Worm (Caenorhabditis elegans) whole organism, late embryonic: ENCODE results near the gene srg-17.

Source experiments
- C08G9.2 ChIP-seq: sonication (generic microtip); optimal IDR thresholded peaks from 2 replicates; lab custom pipeline; 2016; ENCODE audit warnings: mild to moderate bottlenecking, missing genetic modification characterization, moderate library complexity, missing compliant biosample characterization
- C38D4.7 ChIP-seq: fragments of 200-800 bp; sonication (Bioruptor generic); optimal IDR thresholded peaks from 2 replicates; lab custom pipeline; 2018; ENCODE audit warnings: mild to moderate bottlenecking, missing genetic modification characterization, moderate library complexity, missing compliant biosample characterization
- K02D7.2 ChIP-seq: sonication (generic microtip); optimal IDR thresholded peaks from 2 replicates; lab custom pipeline; 2017; ENCODE audit warnings: mild to moderate bottlenecking, missing genetic modification characterization, missing compliant biosample characterization
- K09A11.1 ChIP-seq: sonication (generic microtip); optimal IDR thresholded peaks from 2 replicates; lab custom pipeline; 2017; ENCODE audit warnings: antibody characterized with exemption, mild to moderate bottlenecking, missing genetic modification characterization, missing compliant biosample characterization; ENCODE audit not compliant: insufficient read depth
- T23F11.4 ChIP-seq: fragments of 200-800 bp; sonication (Bioruptor generic); optimal IDR thresholded peaks from 2 replicates; lab custom pipeline; 2018; ENCODE audit warnings: mild to moderate bottlenecking, missing genetic modification characterization, missing compliant biosample characterization
- Y22D7AL.16 ChIP-seq: sonication (generic microtip); optimal IDR thresholded peaks from 2 replicates; lab custom pipeline; 2016; ENCODE audit warnings: missing genetic modification characterization, missing compliant biosample characterization
- ahr-1 ChIP-seq: sonication (generic microtip); optimal IDR thresholded peaks from 2 replicates; lab custom pipeline; 2016; ENCODE audit warnings: missing genetic modification characterization, missing compliant biosample characterization
- ceh-14 ChIP-seq: sonication (generic microtip); optimal IDR thresholded peaks from 2 replicates; lab custom pipeline; 2016; ENCODE audit warnings: missing genotype, missing genetic modification characterization, missing compliant biosample characterization
- ceh-18 ChIP-seq: sonication (generic microtip); optimal IDR thresholded peaks from 2 replicates; lab custom pipeline; 2016; ENCODE audit warnings: missing genetic modification characterization, missing compliant biosample characterization
- ceh-19 ChIP-seq: fragments of 200-800 bp; sonication (Bioruptor generic); optimal IDR thresholded peaks from 2 replicates; lab custom pipeline; 2018; ENCODE audit warnings: mild to moderate bottlenecking, missing genetic modification characterization, missing compliant biosample characterization
- ceh-2 ChIP-seq: sonication (generic microtip); optimal IDR thresholded peaks from 2 replicates; lab custom pipeline; 2016; ENCODE audit warnings: missing genotype, missing genetic modification characterization, missing compliant biosample characterization
- ceh-22 ChIP-seq: sonication (generic microtip); optimal IDR thresholded peaks from 2 replicates; lab custom pipeline; 2017; ENCODE audit warnings: missing biosample characterization, missing genetic modification characterization
- ceh-24 ChIP-seq: sonication (generic microtip); optimal IDR thresholded peaks from 2 replicates; lab custom pipeline; 2016; ENCODE audit warnings: mild to moderate bottlenecking, missing genetic modification characterization, missing compliant biosample characterization
- ceh-30 ChIP-seq: fragments of 150-350 bp; optimal IDR thresholded peaks from 2 replicates; lab custom pipeline; 2014; ENCODE audit warnings: missing biosample characterization, missing genetic modification characterization
- ceh-34 ChIP-seq: sonication (generic microtip); optimal IDR thresholded peaks from 2 replicates; lab custom pipeline; 2016; ENCODE audit warnings: mild to moderate bottlenecking, missing genetic modification characterization, missing compliant biosample characterization
- ceh-45 ChIP-seq: fragments of 200-800 bp; sonication (Bioruptor generic); IDR thresholded peaks from 2 replicates; pipeline ENCODE4 v1.3.6; 2022; ENCODE audit warnings: missing genetic modification reagents, missing genetic modification characterization, missing compliant biosample characterization
- ceh-48 ChIP-seq: sonication (generic microtip); optimal IDR thresholded peaks from 2 replicates; lab custom pipeline; 2016; ENCODE audit warnings: missing genetic modification characterization, inconsistent platforms, missing compliant biosample characterization
- ceh-6 ChIP-seq: fragments of 200-800 bp; sonication (Bioruptor generic); optimal IDR thresholded peaks from 2 replicates; lab custom pipeline; 2018; ENCODE audit warnings: mild to moderate bottlenecking, missing genetic modification characterization, missing compliant biosample characterization
- ceh-9 ChIP-seq: sonication (generic microtip); optimal IDR thresholded peaks from 2 replicates; lab custom pipeline; 2016; ENCODE audit warnings: mild to moderate bottlenecking, missing genetic modification characterization, inconsistent platforms, missing compliant biosample characterization
- che-1 ChIP-seq: sonication (generic microtip); optimal IDR thresholded peaks from 2 replicates; lab custom pipeline; 2016; ENCODE audit warnings: mild to moderate bottlenecking, missing genetic modification characterization, missing compliant biosample characterization
- fkh-10 ChIP-seq: fragments of 150-350 bp; optimal IDR thresholded peaks from 2 replicates; lab custom pipeline; 2014; ENCODE audit warnings: missing biosample characterization, missing genetic modification reagents, missing genetic modification characterization
- fkh-6 ChIP-seq: sonication (generic microtip); optimal IDR thresholded peaks from 2 replicates; lab custom pipeline; 2016; ENCODE audit warnings: missing genetic modification characterization, missing compliant biosample characterization
- gmeb-2 ChIP-seq: sonication (generic microtip); optimal IDR thresholded peaks from 2 replicates; lab custom pipeline; 2016; ENCODE audit warnings: missing genetic modification characterization, inconsistent platforms, missing compliant biosample characterization
- hlh-13 ChIP-seq: fragments of 200-800 bp; sonication (Bioruptor generic); optimal IDR thresholded peaks from 2 replicates; lab custom pipeline; 2018; ENCODE audit warnings: mild to moderate bottlenecking, missing genetic modification characterization, missing compliant biosample characterization
- hlh-15 ChIP-seq: sonication (generic microtip); optimal IDR thresholded peaks from 2 replicates; lab custom pipeline; 2016; ENCODE audit warnings: missing genetic modification characterization, missing compliant biosample characterization
- hlh-6 ChIP-seq: sonication (generic microtip); optimal IDR thresholded peaks from 2 replicates; lab custom pipeline; 2016; ENCODE audit warnings: missing genotype, missing genetic modification characterization, missing compliant biosample characterization
- hlh-8 ChIP-seq: sonication (generic microtip); optimal IDR thresholded peaks from 2 replicates; lab custom pipeline; 2016; ENCODE audit warnings: missing genotype, missing genetic modification characterization, missing compliant biosample characterization
- lim-6 ChIP-seq: sonication (generic microtip); optimal IDR thresholded peaks from 2 replicates; lab custom pipeline; 2016; ENCODE audit warnings: missing genetic modification characterization, missing compliant biosample characterization
- lin-11 ChIP-seq: fragments of 200-800 bp; sonication (Bioruptor generic); optimal IDR thresholded peaks from 2 replicates; lab custom pipeline; 2018; ENCODE audit warnings: mild to moderate bottlenecking, missing genetic modification characterization, missing compliant biosample characterization
- madf-2 ChIP-seq: sonication (generic microtip); optimal IDR thresholded peaks from 2 replicates; lab custom pipeline; 2017; ENCODE audit warnings: missing genetic modification characterization, missing compliant biosample characterization
- mec-3 ChIP-seq: sonication (generic microtip); optimal IDR thresholded peaks from 2 replicates; lab custom pipeline; 2016; ENCODE audit warnings: borderline replicate concordance, missing genetic modification characterization, missing compliant biosample characterization
- nfya-1 ChIP-seq: sonication (generic microtip); optimal IDR thresholded peaks from 2 replicates; lab custom pipeline; 2017; ENCODE audit warnings: missing genetic modification characterization, mild to moderate bottlenecking, missing compliant biosample characterization, antibody characterized with exemption, moderate library complexity
- nhr-11 ChIP-seq: fragments of 150-350 bp; optimal IDR thresholded peaks from 2 replicates; lab custom pipeline; 2014; ENCODE audit warnings: missing biosample characterization, missing genetic modification characterization
- nhr-232 ChIP-seq: sonication (generic microtip); optimal IDR thresholded peaks from 2 replicates; lab custom pipeline; 2016; ENCODE audit warnings: missing genetic modification characterization, missing compliant biosample characterization
- npax-4 ChIP-seq: sonication (generic microtip); optimal IDR thresholded peaks from 2 replicates; lab custom pipeline; 2016; ENCODE audit warnings: missing genetic modification characterization, missing compliant biosample characterization
- pag-3 ChIP-seq: sonication (generic microtip); optimal IDR thresholded peaks from 2 replicates; lab custom pipeline; 2016; ENCODE audit warnings: missing compliant biosample characterization, missing genetic modification characterization, borderline replicate concordance
- pha-4 ChIP-seq: fragments of 150-350 bp; optimal IDR thresholded peaks from 2 replicates; lab custom pipeline; 2018; ENCODE audit warnings: missing biosample characterization, missing genetic modification reagents, missing genetic modification characterization
- rnt-1 ChIP-seq: sonication (generic microtip); optimal IDR thresholded peaks from 2 replicates; lab custom pipeline; 2016; ENCODE audit warnings: missing genetic modification characterization, missing compliant biosample characterization
- sox-2 ChIP-seq: fragments of 200-800 bp; sonication (Bioruptor generic); IDR thresholded peaks from 2 replicates; pipeline ENCODE4 v1.3.6; 2022; ENCODE audit warnings: missing genetic modification reagents, missing genetic modification characterization, missing compliant biosample characterization
- sox-4 ChIP-seq: sonication (generic microtip); optimal IDR thresholded peaks from 2 replicates; lab custom pipeline; 2017; ENCODE audit warnings: mild to moderate bottlenecking, missing genetic modification characterization, inconsistent platforms, missing compliant biosample characterization
- syd-9 ChIP-seq: sonication (generic microtip); optimal IDR thresholded peaks from 2 replicates; lab custom pipeline; 2016; ENCODE audit warnings: mild to moderate bottlenecking, missing genetic modification characterization, moderate library complexity, missing compliant biosample characterization
- tbx-2 ChIP-seq: sonication (generic microtip); optimal IDR thresholded peaks from 2 replicates; lab custom pipeline; 2016; ENCODE audit warnings: missing genetic modification characterization, missing compliant biosample characterization
- ttx-3 ChIP-seq: sonication (generic microtip); optimal IDR thresholded peaks from 2 replicates; lab custom pipeline; 2016; ENCODE audit warnings: missing genetic modification reagents, missing genetic modification characterization, missing compliant biosample characterization
- unc-3 ChIP-seq, 2 experiments: fragments of 200-800 bp in 1 of 2; sonication (Bioruptor generic) in 1 of 2; sonication (generic microtip) in 1 of 2; conservative IDR thresholded peaks in 1 of 2; optimal IDR thresholded peaks in 1 of 2; 2 replicates each; pipeline versions ENCODE4 v1.3.6 to Lab custom; 2016 to 2022; ENCODE audit warnings: missing compliant biosample characterization in 2 of 2, missing genetic modification characterization in 2 of 2, missing genetic modification reagents in 1 of 2
- unc-55 ChIP-seq: sonication (generic microtip); optimal IDR thresholded peaks from 2 replicates; lab custom pipeline; 2017; ENCODE audit warnings: missing biosample characterization, missing genetic modification reagents, missing genetic modification characterization
- unc-86 ChIP-seq: sonication (generic microtip); optimal IDR thresholded peaks from 2 replicates; lab custom pipeline; 2016; ENCODE audit warnings: missing genetic modification characterization, missing compliant biosample characterization
- ztf-16 ChIP-seq: sonication (generic microtip); optimal IDR thresholded peaks from 2 replicates; lab custom pipeline; 2017; ENCODE audit warnings: missing genetic modification characterization, missing compliant biosample characterization

Gene srg-17

ce11 chrII:12494556-12495131 is 21.1 kb downstream of the srg-17 start, which contains the start of gene col-85 (continued):
- TF ChIP-seq nfya-1: peak; percentile 84
- no peak for TF ChIP-seq pha-4 (tag; lab: Kevin White, UChicago)
- TF ChIP-seq rnt-1 (tag; lab: Kevin White, UChicago): peak; percentile 89
- TF ChIP-seq ahr-1 (tag; lab: Kevin White, UChicago): peak; percentile 86
- peak; percentile 84 for TF ChIP-seq lim-6
- peak; percentile 96 for TF ChIP-seq ceh-45 (GFP tag; lab: Robert Waterston, UW)
- peak; percentile 92 for TF ChIP-seq sox-2 (GFP tag; lab: Robert Waterston, UW)
- peak; percentile 87 for TF ChIP-seq lin-11
- peak; percentile 96 for TF ChIP-seq ceh-14 (tag; lab: Kevin White, UChicago)
- peak; percentile 90 for TF ChIP-seq ceh-24
- peak; percentile 92 for TF ChIP-seq tbx-2 (tag; lab: Kevin White, UChicago)
- TF ChIP-seq sox-4 (tag; lab: Kevin White, UChicago): peak; percentile 97
- TF ChIP-seq fkh-6 (tag; lab: Kevin White, UChicago): peak; percentile 95
- peak; percentile 89 for TF ChIP-seq pag-3
- TF ChIP-seq che-1 (tag; lab: Kevin White, UChicago): peak; percentile 93
- TF ChIP-seq ceh-48 (tag; lab: Kevin White, UChicago): peak; percentile 86
- peak; percentile 3 for TF ChIP-seq ceh-30 (tag; lab: Kevin White, UChicago)
- TF ChIP-seq ceh-19 (GFP tag; lab: Kevin White, UChicago): peak; percentile 94
- TF ChIP-seq ceh-6: peak; percentile 91
- TF ChIP-seq ztf-16: peak; percentile 95
- TF ChIP-seq nhr-232 (tag; lab: Kevin White, UChicago): peak; percentile 85
- peak; percentile 92 for TF ChIP-seq ceh-34 (tag; lab: Kevin White, UChicago)
- peak; percentile 97 for TF ChIP-seq T23F11.4 (GFP tag; lab: Kevin White, UChicago)
- TF ChIP-seq hlh-15: peak; percentile 91
- peak; percentile 87 for TF ChIP-seq C08G9.2 (tag; lab: Kevin White, UChicago)
- peak; percentile 52 for TF ChIP-seq fkh-10 (GFP tag; lab: Kevin White, UChicago)
- TF ChIP-seq hlh-6 (tag; lab: Kevin White, UChicago): peak; percentile 95
- TF ChIP-seq ceh-2: peak; percentile 88
- no peak for TF ChIP-seq nhr-11
- peak; percentile 90 for TF ChIP-seq hlh-8 (tag; lab: Kevin White, UChicago)
- TF ChIP-seq C38D4.7 (GFP tag; lab: Kevin White, UChicago): peak; percentile 90
- TF ChIP-seq unc-86: peak; percentile 84
- TF ChIP-seq syd-9 (tag; lab: Kevin White, UChicago): peak; percentile 93
- peak; percentile 75 for TF ChIP-seq mec-3 (tag; lab: Kevin White, UChicago)
- no peak for TF ChIP-seq unc-55 (GFP tag; lab: Kevin White, UChicago)
- peak; percentile 92 for TF ChIP-seq ttx-3 (tag; lab: Kevin White, UChicago)
- TF ChIP-seq K09A11.1 (tag; lab: Kevin White, UChicago): peak; percentile 88
- peak; percentile 94 for TF ChIP-seq Y22D7AL.16
- no peak for TF ChIP-seq ceh-22
- peak; percentile 94 for TF ChIP-seq hlh-13

DNA sequence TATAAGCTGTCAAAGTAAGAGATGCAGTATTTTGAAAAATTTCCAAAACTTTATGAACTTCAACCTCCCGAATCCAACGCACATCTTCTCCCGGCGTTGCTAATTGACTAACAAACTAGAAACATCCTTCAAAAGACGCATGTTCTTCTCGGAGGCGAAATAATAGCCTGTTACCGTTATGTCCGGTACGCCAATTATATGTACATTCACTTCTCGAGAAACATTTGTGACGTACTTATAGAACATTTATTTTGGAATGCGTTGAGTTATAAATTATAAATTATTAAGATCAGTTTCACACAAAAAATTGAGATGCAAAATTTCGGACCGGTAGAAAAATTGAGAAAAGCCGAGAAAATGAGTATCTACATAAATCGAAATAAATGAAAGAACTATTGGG is 23.5 kb downstream of the srg-17 start, which contains the start of gene T21B4.3:
Gene T21B4.3, minus strand, starts transcription at position 101 of the 400 bp plus-strand sequence.
- no peak for TF ChIP-seq T23F11.4 (GFP tag; lab: Kevin White, UChicago)
- TF ChIP-seq ceh-30 (tag; lab: Kevin White, UChicago): no peak
- no peak for TF ChIP-seq gmeb-2 (tag; lab: Kevin White, UChicago)
- no peak for TF ChIP-seq unc-3 (GFP tag; conservative IDR thresholded peaks at IDR 0.05; lab: Robert Waterston, UW)
- TF ChIP-seq unc-3 (tag; optimal IDR thresholded peaks at IDR 0.05; lab: Kevin White, UChicago): no peak
- no peak for TF ChIP-seq K02D7.2 (tag; lab: Kevin White, UChicago)
- no peak for TF ChIP-seq rnt-1 (tag; lab: Kevin White, UChicago)
- no peak for TF ChIP-seq hlh-6 (tag; lab: Kevin White, UChicago)
- TF ChIP-seq madf-2: no peak
- TF ChIP-seq unc-55 (GFP tag; lab: Kevin White, UChicago): no peak
- no peak for TF ChIP-seq lim-6
- TF ChIP-seq ceh-18 (tag; lab: Kevin White, UChicago): no peak
- no peak for TF ChIP-seq ceh-9 (tag; lab: Kevin White, UChicago)
- TF ChIP-seq unc-86: no peak
- TF ChIP-seq ceh-34 (tag; lab: Kevin White, UChicago): no peak
- no peak for TF ChIP-seq npax-4
- no peak for TF ChIP-seq ztf-16
- TF ChIP-seq, all 69 proteins: peak for 0
